Worm (Caenorhabditis elegans): ENCODE data around the gene atrn-1.

ce11 chrX:14744496-14744895, 33.1 kb downstream of the atrn-1 start:
- TF ChIP-seq elt-4 (tag; optimal IDR thresholded peaks at IDR 0.05): no peak
- no peak for TF ChIP-seq pqm-1 (tag; optimal IDR thresholded peaks at IDR 0.05)
- no peak for TF ChIP-seq unc-42 (tag; optimal IDR thresholded peaks at IDR 0.05)
- no peak for TF ChIP-seq hlh-30 (tag; optimal IDR thresholded peaks at IDR 0.05; ENCODE audit: insufficient read depth)

Measured in whole organism, late embryonic.